Worm (Caenorhabditis elegans) whole organism, late embryonic: ENCODE results near the gene K07F5.8.
"Not testable (repeated sequence)": the region's sequence is repeated elsewhere in the genome, so short reads cannot be mapped to it uniquely, and the experiment has no call there.

Experiments
- F13H6.1 ChIP-seq: sonication (generic microtip); optimal IDR thresholded peaks from 2 replicates; lab custom pipeline; 2016; ENCODE audit warnings: missing genetic modification characterization, missing compliant biosample characterization
- K09A11.1 ChIP-seq: sonication (generic microtip); optimal IDR thresholded peaks from 2 replicates; lab custom pipeline; 2017; ENCODE audit warnings: antibody characterized with exemption, mild to moderate bottlenecking, missing genetic modification characterization, missing compliant biosample characterization; ENCODE audit not compliant: insufficient read depth
- T23F11.4 ChIP-seq: fragments of 200-800 bp; sonication (Bioruptor generic); optimal IDR thresholded peaks from 2 replicates; lab custom pipeline; 2018; ENCODE audit warnings: mild to moderate bottlenecking, missing genetic modification characterization, missing compliant biosample characterization
- ceh-19 ChIP-seq: fragments of 200-800 bp; sonication (Bioruptor generic); optimal IDR thresholded peaks from 2 replicates; lab custom pipeline; 2018; ENCODE audit warnings: mild to moderate bottlenecking, missing genetic modification characterization, missing compliant biosample characterization
- ceh-2 ChIP-seq: sonication (generic microtip); optimal IDR thresholded peaks from 2 replicates; lab custom pipeline; 2016; ENCODE audit warnings: missing genotype, missing genetic modification characterization, missing compliant biosample characterization
- ceh-24 ChIP-seq: sonication (generic microtip); optimal IDR thresholded peaks from 2 replicates; lab custom pipeline; 2016; ENCODE audit warnings: mild to moderate bottlenecking, missing genetic modification characterization, missing compliant biosample characterization
- ceh-30 ChIP-seq: fragments of 150-350 bp; optimal IDR thresholded peaks from 2 replicates; lab custom pipeline; 2014; ENCODE audit warnings: missing biosample characterization, missing genetic modification characterization
- ceh-31 ChIP-seq: sonication (generic microtip); optimal IDR thresholded peaks from 2 replicates; lab custom pipeline; 2016; ENCODE audit warnings: missing genetic modification characterization, missing compliant biosample characterization
- ceh-34 ChIP-seq: sonication (generic microtip); optimal IDR thresholded peaks from 2 replicates; lab custom pipeline; 2016; ENCODE audit warnings: mild to moderate bottlenecking, missing genetic modification characterization, missing compliant biosample characterization
- ceh-45 ChIP-seq: fragments of 200-800 bp; sonication (Bioruptor generic); IDR thresholded peaks from 2 replicates; pipeline ENCODE4 v1.3.6; 2022; ENCODE audit warnings: missing genetic modification reagents, missing genetic modification characterization, missing compliant biosample characterization
- ceh-9 ChIP-seq: sonication (generic microtip); optimal IDR thresholded peaks from 2 replicates; lab custom pipeline; 2016; ENCODE audit warnings: mild to moderate bottlenecking, missing genetic modification characterization, inconsistent platforms, missing compliant biosample characterization
- dmd-4 ChIP-seq: sonication (generic microtip); optimal IDR thresholded peaks from 2 replicates; lab custom pipeline; 2016; ENCODE audit warnings: borderline replicate concordance, missing genetic modification characterization, missing compliant biosample characterization
- elt-2 ChIP-seq: sonication (generic microtip); optimal IDR thresholded peaks from 2 replicates; lab custom pipeline; 2016; ENCODE audit warnings: missing genetic modification reagents, missing genetic modification characterization, missing compliant biosample characterization
- elt-4 ChIP-seq: sonication (generic microtip); optimal IDR thresholded peaks from 2 replicates; lab custom pipeline; 2016; ENCODE audit warnings: missing genetic modification characterization, missing compliant biosample characterization
- eyg-1 ChIP-seq: sonication (generic microtip); optimal IDR thresholded peaks from 2 replicates; lab custom pipeline; 2016; ENCODE audit warnings: missing genotype, missing genetic modification characterization, missing compliant biosample characterization
- hlh-13 ChIP-seq: fragments of 200-800 bp; sonication (Bioruptor generic); optimal IDR thresholded peaks from 2 replicates; lab custom pipeline; 2018; ENCODE audit warnings: mild to moderate bottlenecking, missing genetic modification characterization, missing compliant biosample characterization
- hlh-30 ChIP-seq: sonication (generic microtip); optimal IDR thresholded peaks from 2 replicates; lab custom pipeline; 2017; ENCODE audit warnings: antibody characterized with exemption, missing genetic modification characterization, missing compliant biosample characterization; ENCODE audit not compliant: insufficient read depth
- hlh-8 ChIP-seq: sonication (generic microtip); optimal IDR thresholded peaks from 2 replicates; lab custom pipeline; 2016; ENCODE audit warnings: missing genotype, missing genetic modification characterization, missing compliant biosample characterization
- lim-6 ChIP-seq: sonication (generic microtip); optimal IDR thresholded peaks from 2 replicates; lab custom pipeline; 2016; ENCODE audit warnings: missing genetic modification characterization, missing compliant biosample characterization
- madf-2 ChIP-seq: sonication (generic microtip); optimal IDR thresholded peaks from 2 replicates; lab custom pipeline; 2017; ENCODE audit warnings: missing genetic modification characterization, missing compliant biosample characterization
- mec-3 ChIP-seq: sonication (generic microtip); optimal IDR thresholded peaks from 2 replicates; lab custom pipeline; 2016; ENCODE audit warnings: borderline replicate concordance, missing genetic modification characterization, missing compliant biosample characterization
- nhr-232 ChIP-seq: sonication (generic microtip); optimal IDR thresholded peaks from 2 replicates; lab custom pipeline; 2016; ENCODE audit warnings: missing genetic modification characterization, missing compliant biosample characterization
- npax-4 ChIP-seq: sonication (generic microtip); optimal IDR thresholded peaks from 2 replicates; lab custom pipeline; 2016; ENCODE audit warnings: missing genetic modification characterization, missing compliant biosample characterization
- pag-3 ChIP-seq: sonication (generic microtip); optimal IDR thresholded peaks from 2 replicates; lab custom pipeline; 2016; ENCODE audit warnings: missing compliant biosample characterization, missing genetic modification characterization, borderline replicate concordance
- pat-9 ChIP-seq: fragments of 200-800 bp; sonication (Bioruptor generic); optimal IDR thresholded peaks from 2 replicates; lab custom pipeline; 2018; ENCODE audit warnings: mild to moderate bottlenecking, missing genetic modification characterization, moderate library complexity, missing compliant biosample characterization
- pax-1 ChIP-seq: fragments of 150-350 bp; optimal IDR thresholded peaks from 2 replicates; lab custom pipeline; 2014; ENCODE audit warnings: missing biosample characterization, missing genetic modification characterization
- pha-2 ChIP-seq: sonication (generic microtip); optimal IDR thresholded peaks from 2 replicates; lab custom pipeline; 2017; ENCODE audit warnings: mild to moderate bottlenecking, missing genetic modification characterization, missing compliant biosample characterization
- pqm-1 ChIP-seq: sonication (generic microtip); optimal IDR thresholded peaks from 2 replicates; lab custom pipeline; 2016; ENCODE audit warnings: missing genetic modification characterization, missing compliant biosample characterization
- pros-1 ChIP-seq: fragments of 150-350 bp; optimal IDR thresholded peaks from 2 replicates; lab custom pipeline; 2014; ENCODE audit warnings: missing biosample characterization, missing genetic modification reagents, missing genetic modification characterization
- ref-2 ChIP-seq: sonication (generic microtip); optimal IDR thresholded peaks from 2 replicates; lab custom pipeline; 2016; ENCODE audit warnings: missing genetic modification characterization, missing compliant biosample characterization
- sdc-2 ChIP-seq: sonication (generic microtip); optimal IDR thresholded peaks from 2 replicates; lab custom pipeline; 2016; ENCODE audit warnings: missing genotype, missing genetic modification characterization, missing compliant biosample characterization
- sox-2 ChIP-seq: fragments of 200-800 bp; sonication (Bioruptor generic); IDR thresholded peaks from 2 replicates; pipeline ENCODE4 v1.3.6; 2022; ENCODE audit warnings: missing genetic modification reagents, missing genetic modification characterization, missing compliant biosample characterization
- sox-4 ChIP-seq: sonication (generic microtip); optimal IDR thresholded peaks from 2 replicates; lab custom pipeline; 2017; ENCODE audit warnings: mild to moderate bottlenecking, missing genetic modification characterization, inconsistent platforms, missing compliant biosample characterization
- tbx-2 ChIP-seq: sonication (generic microtip); optimal IDR thresholded peaks from 2 replicates; lab custom pipeline; 2016; ENCODE audit warnings: missing genetic modification characterization, missing compliant biosample characterization
- tbx-7 ChIP-seq: sonication (generic microtip); optimal IDR thresholded peaks from 2 replicates; lab custom pipeline; 2016; ENCODE audit warnings: missing genotype, missing genetic modification characterization, missing compliant biosample characterization
- unc-3 ChIP-seq, 2 experiments: fragments of 200-800 bp in 1 of 2; sonication (Bioruptor generic) in 1 of 2; sonication (generic microtip) in 1 of 2; conservative IDR thresholded peaks in 1 of 2; optimal IDR thresholded peaks in 1 of 2; 2 replicates each; pipeline versions ENCODE4 v1.3.6 to Lab custom; 2016 to 2022; ENCODE audit warnings: missing compliant biosample characterization in 2 of 2, missing genetic modification characterization in 2 of 2, missing genetic modification reagents in 1 of 2
- unc-42 ChIP-seq: sonication (generic microtip); optimal IDR thresholded peaks from 2 replicates; lab custom pipeline; 2016; ENCODE audit warnings: missing genotype, missing genetic modification characterization, missing compliant biosample characterization
- unc-55 ChIP-seq: sonication (generic microtip); optimal IDR thresholded peaks from 2 replicates; lab custom pipeline; 2017; ENCODE audit warnings: missing biosample characterization, missing genetic modification reagents, missing genetic modification characterization
- unc-86 ChIP-seq: sonication (generic microtip); optimal IDR thresholded peaks from 2 replicates; lab custom pipeline; 2016; ENCODE audit warnings: missing genetic modification characterization, missing compliant biosample characterization

The K07F5.8 gene

DNA sequence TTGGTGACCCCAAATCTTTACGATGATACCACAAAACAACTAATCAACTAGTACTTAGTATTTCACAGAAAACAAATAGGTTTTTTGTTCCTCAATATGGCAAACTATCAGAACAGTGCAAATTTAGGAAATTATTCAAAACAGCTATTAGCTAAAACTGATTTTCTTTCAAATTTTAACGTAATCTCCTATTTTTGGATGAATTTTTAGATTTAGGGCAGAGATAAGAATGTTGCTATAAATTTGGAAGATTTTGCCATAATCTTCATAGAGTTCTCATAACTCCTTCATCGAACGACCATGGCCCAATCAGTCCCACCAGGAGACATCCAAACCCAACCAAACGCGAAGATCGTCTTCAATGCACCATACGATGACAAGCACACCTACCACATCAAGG is 12.2 kb downstream of the K07F5.8 start, which contains the start of gene msp-10:
Gene msp-10, plus strand, starts transcription at position 301 of the 400 bp plus-strand sequence.
- not testable (repeated sequence) for TF ChIP-seq unc-55 (GFP tag; lab: Kevin White, UChicago); elt-2; npax-4 (tag; lab: Kevin White, UChicago)
- TF ChIP-seq, all 69 proteins: peak for 0; not testable (repeated sequence) for 69

DNA sequence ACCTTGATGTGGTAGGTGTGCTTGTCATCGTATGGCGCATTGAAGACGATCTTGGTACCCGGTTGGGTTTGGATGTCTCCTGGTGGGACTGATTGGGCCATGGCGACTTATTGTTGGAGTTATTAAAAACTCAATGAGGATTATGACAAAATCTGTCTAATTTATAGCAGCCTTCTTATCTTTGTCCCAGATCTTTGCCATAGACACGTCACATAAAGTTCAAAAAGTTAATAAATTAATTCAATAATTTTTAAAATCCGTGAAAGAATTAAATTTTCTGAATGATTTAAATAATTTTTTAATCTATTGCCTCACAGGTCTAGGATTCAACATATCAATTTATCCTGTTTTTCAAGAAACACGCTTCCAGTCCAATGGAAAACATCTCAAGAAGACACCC is 13.2 kb downstream of the K07F5.8 start, which contains the start of gene msp-81:
Gene msp-81, minus strand, starts transcription at position 101 of the 400 bp plus-strand sequence.
- TF ChIP-seq dmd-4 (tag; lab: Kevin White, UChicago) (no peak), unc-42 (tag; lab: Kevin White, UChicago) (no peak), pqm-1 (no peak), ceh-19 (GFP tag; lab: Kevin White, UChicago) (no peak), hlh-30 (no peak), F13H6.1 (tag; lab: Kevin White, UChicago) (no peak), sox-2 (GFP tag; lab: Robert Waterston, UW) (no peak), pag-3 (tag; lab: Kevin White, UChicago) (no peak), mec-3 (no peak), pax-1 (tag; lab: Kevin White, UChicago) (no peak), ceh-31 (tag; lab: Kevin White, UChicago) (no peak), ceh-9 (no peak), ceh-45 (GFP tag; lab: Robert Waterston, UW) (no peak)

DNA sequence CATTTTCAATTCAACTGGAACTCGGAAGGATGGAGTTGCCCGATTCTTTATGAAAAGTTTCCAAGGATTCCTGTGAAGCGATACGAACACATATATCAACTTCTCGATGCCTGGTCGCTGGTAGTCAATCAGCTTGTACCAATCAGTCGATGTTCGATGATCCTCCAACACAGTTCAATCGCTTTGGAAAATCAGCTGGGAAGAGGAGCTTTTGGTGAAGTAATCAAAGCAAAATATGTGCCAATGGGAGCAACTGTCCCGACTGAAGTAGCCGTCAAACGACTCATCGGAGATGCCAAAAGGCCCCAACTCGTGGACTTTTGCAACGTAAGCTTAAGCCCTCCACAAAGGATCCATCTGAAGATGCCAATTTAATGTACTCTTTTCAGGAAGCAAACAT is 16.2 kb downstream of the K07F5.8 start:
- TF ChIP-seq ceh-30 (tag; lab: Kevin White, UChicago) (no peak), ref-2 (no peak), elt-4 (tag; lab: Kevin White, UChicago) (no peak), pros-1 (tag; lab: Kevin White, UChicago) (no peak), ceh-45 (GFP tag; lab: Robert Waterston, UW) (no peak), lim-6 (no peak), ceh-34 (no peak), eyg-1 (tag; lab: Kevin White, UChicago) (no peak), mec-3 (no peak), ceh-9 (no peak), sdc-2 (tag; lab: Kevin White, UChicago) (no peak), hlh-13 (no peak), unc-42 (tag; lab: Kevin White, UChicago) (no peak), K09A11.1 (tag; lab: Kevin White, UChicago) (no peak), pqm-1 (no peak), pha-2 (no peak), sox-4 (tag; lab: Kevin White, UChicago) (no peak), unc-86 (tag; lab: Kevin White, UChicago) (no peak), unc-3 (GFP tag; conservative IDR thresholded peaks at IDR 0.05; lab: Robert Waterston, UW) (no peak), unc-3 (tag; optimal IDR thresholded peaks at IDR 0.05; lab: Kevin White, UChicago) (no peak), ceh-19 (GFP tag; lab: Kevin White, UChicago) (no peak)

DNA sequence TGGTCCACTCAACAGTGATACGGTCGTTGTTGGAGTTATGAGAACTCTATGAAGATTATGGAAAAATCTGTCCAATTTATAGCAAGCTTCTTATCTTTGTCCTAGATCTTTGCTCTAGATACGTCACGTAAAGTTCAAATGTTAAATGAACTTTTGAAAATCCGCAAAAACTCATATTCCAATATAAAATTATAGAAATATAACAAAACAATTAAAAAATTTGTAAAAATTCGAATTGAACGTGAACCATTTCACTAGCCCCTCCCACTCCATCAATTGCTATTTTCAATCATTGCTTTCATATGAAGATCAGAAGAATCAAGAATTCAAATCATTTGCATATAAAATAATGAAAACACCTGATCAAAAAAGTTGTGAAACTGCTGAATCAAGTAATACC is 16.9 kb downstream of the K07F5.8 start, which contains the start of gene kin-21:
Gene kin-21, plus strand, starts transcription at position 301 of the 400 bp plus-strand sequence.
- TF ChIP-seq ceh-31 (tag; lab: Kevin White, UChicago) (no peak), ceh-24 (no peak), pat-9 (tag; lab: Kevin White, UChicago) (no peak), T23F11.4 (no peak), sox-2 (GFP tag; lab: Robert Waterston, UW) (no peak), unc-3 (GFP tag; conservative IDR thresholded peaks at IDR 0.05; lab: Robert Waterston, UW) (no peak), unc-3 (tag; optimal IDR thresholded peaks at IDR 0.05; lab: Kevin White, UChicago) (no peak), ref-2 (no peak), unc-86 (tag; lab: Kevin White, UChicago) (no peak), ceh-2 (no peak), madf-2 (tag; lab: Kevin White, UChicago) (no peak), hlh-8 (tag; lab: Kevin White, UChicago) (no peak), tbx-2 (no peak), pha-2 (no peak), hlh-13 (no peak), tbx-7 (no peak), hlh-30 (no peak), nhr-232 (tag; lab: Kevin White, UChicago) (no peak), pros-1 (tag; lab: Kevin White, UChicago) (no peak)
- TF ChIP-seq, all 69 proteins: peak for 0
